Fruit fly (Drosophila melanogaster) whole organism, embryonic: ENCODE measurements around the gene Bacc.
A peak's percentile ranks its signal among the peaks of the same experiment; 100 is the strongest.

Experiments used
- C15 ChIP-seq: fragments of 200-800 bp; sonication (Bioruptor generic); IDR thresholded peaks from 3 replicates; pipeline ENCODE4 v1.3.6; 2022; ENCODE audit warnings: missing biosample characterization, missing genetic modification characterization
- CG10274 ChIP-seq: fragments of 200-800 bp; sonication (Bioruptor generic); optimal IDR thresholded peaks from 3 replicates; lab custom pipeline; 2017; ENCODE audit warnings: missing biosample characterization, mild to moderate bottlenecking, missing genetic modification characterization
- CG10366 ChIP-seq: fragments of 200-800 bp; sonication (Bioruptor generic); IDR thresholded peaks from 2 replicates; pipeline ENCODE4 v1.3.6; 2022; ENCODE audit warnings: missing biosample characterization, missing genetic modification characterization
- CG11085 ChIP-seq: fragments of 200-800 bp; sonication (Bioruptor generic); IDR thresholded peaks from 2 replicates; pipeline ENCODE4 v1.3.6; 2022; ENCODE audit warnings: missing biosample characterization, missing genetic modification characterization
- CG11093 ChIP-seq: fragments of 200-800 bp; sonication (Bioruptor generic); IDR thresholded peaks from 3 replicates; pipeline ENCODE4 v1.3.6; 2022; ENCODE audit warnings: missing biosample characterization, missing genetic modification characterization
- CG11247 ChIP-seq: fragments of 200-800 bp; sonication (Bioruptor generic); IDR thresholded peaks from 2 replicates; pipeline ENCODE4 v1.3.6; 2022; ENCODE audit warnings: missing biosample characterization, missing genetic modification characterization
- CG11398 ChIP-seq: fragments of 200-800 bp; sonication (Bioruptor generic); optimal IDR thresholded peaks from 2 replicates; lab custom pipeline; 2016; ENCODE audit warnings: missing biosample characterization, missing genetic modification characterization
- CG11695 ChIP-seq: fragments of 200-800 bp; sonication (Bioruptor generic); IDR thresholded peaks from 3 replicates; pipeline ENCODE4 v1.3.6; 2022; ENCODE audit warnings: missing biosample characterization, missing genetic modification characterization
- CG14050 ChIP-seq: fragments of 200-800 bp; sonication (Bioruptor generic); IDR thresholded peaks from 3 replicates; pipeline ENCODE4 v1.3.6; 2022; ENCODE audit warnings: missing biosample characterization, missing genetic modification characterization
- CG1529 ChIP-seq: fragments of 200-800 bp; sonication (Bioruptor generic); optimal IDR thresholded peaks from 3 replicates; lab custom pipeline; 2018; ENCODE audit warnings: missing biosample characterization, missing genetic modification characterization
- CG15479 ChIP-seq: fragments of 200-800 bp; sonication (Bioruptor generic); optimal IDR thresholded peaks from 3 replicates; lab custom pipeline; 2019; ENCODE audit warnings: missing biosample characterization, mild to moderate bottlenecking, missing genetic modification characterization, moderate library complexity
- CG30020 ChIP-seq: fragments of 200-800 bp; optimal IDR thresholded peaks from 2 replicates; lab custom pipeline; 2019; ENCODE audit warnings: missing biosample characterization, mild to moderate bottlenecking, missing genetic modification characterization, moderate library complexity
- CG3281 ChIP-seq: fragments of 200-800 bp; sonication (Bioruptor generic); optimal IDR thresholded peaks from 3 replicates; lab custom pipeline; 2017; ENCODE audit warnings: missing biosample characterization, mild to moderate bottlenecking, missing genetic modification characterization
- CG4424 ChIP-seq: fragments of 200-800 bp; sonication (Bioruptor generic); optimal IDR thresholded peaks from 3 replicates; lab custom pipeline; 2016; ENCODE audit warnings: missing biosample characterization, missing genetic modification characterization
- CG9797 ChIP-seq: fragments of 200-800 bp; sonication (Bioruptor generic); optimal IDR thresholded peaks from 3 replicates; lab custom pipeline; 2018; ENCODE audit warnings: missing biosample characterization, mild to moderate bottlenecking, missing genetic modification characterization
- CG9817 ChIP-seq: fragments of 200-800 bp; sonication (Bioruptor generic); optimal IDR thresholded peaks from 2 replicates; lab custom pipeline; 2018; ENCODE audit warnings: missing biosample characterization, mild to moderate bottlenecking, missing genetic modification characterization, moderate library complexity
- ERR ChIP-seq: fragments of 200-800 bp; sonication (Bioruptor generic); optimal IDR thresholded peaks from 2 replicates; lab custom pipeline; 2016; ENCODE audit warnings: missing biosample characterization, missing genetic modification characterization
- Elba2 ChIP-seq: fragments of 200-800 bp; sonication (Bioruptor generic); optimal IDR thresholded peaks from 3 replicates; lab custom pipeline; 2016; ENCODE audit warnings: missing biosample characterization, missing genetic modification characterization
- Gug ChIP-seq: fragments of 200-800 bp; sonication (Bioruptor generic); IDR thresholded peaks from 4 replicates; pipeline ENCODE4 v1.3.6; 2022; ENCODE audit warnings: missing biosample characterization, missing genetic modification characterization
- HHEX ChIP-seq: fragments of 200-800 bp; sonication (Bioruptor generic); optimal IDR thresholded peaks from 3 replicates; lab custom pipeline; 2017; ENCODE audit warnings: missing biosample characterization, mild to moderate bottlenecking, missing genetic modification characterization, missing genetic modification reagents
- HLH4C ChIP-seq: fragments of 200-800 bp; sonication (Bioruptor generic); IDR thresholded peaks from 3 replicates; pipeline ENCODE4 v1.3.6; 2022; ENCODE audit warnings: missing biosample characterization, missing genetic modification characterization; ENCODE audit not compliant: partially characterized antibody
- Hr51 ChIP-seq, 2 experiments: fragments of 200-800 bp; sonication (Bioruptor generic); optimal IDR thresholded peaks; 2 replicates in 1 of 2; 3 replicates in 1 of 2; lab custom pipeline; 2016 to 2018; ENCODE audit warnings: missing biosample characterization in 2 of 2, missing genetic modification characterization in 2 of 2, mild to moderate bottlenecking in 1 of 2, moderate library complexity in 1 of 2
- Mes4 ChIP-seq: fragments of 200-800 bp; sonication (Bioruptor generic); optimal IDR thresholded peaks from 2 replicates; lab custom pipeline; 2016; ENCODE audit warnings: missing biosample characterization, missing genetic modification characterization
- Neu2 ChIP-seq: fragments of 200-800 bp; sonication (Bioruptor generic); optimal IDR thresholded peaks from 3 replicates; lab custom pipeline; 2016; ENCODE audit warnings: missing biosample characterization, missing genetic modification characterization, borderline replicate concordance
- Nf-YA ChIP-seq: fragments of 200-800 bp; sonication (Bioruptor generic); IDR thresholded peaks from 2 replicates; pipeline ENCODE4 v1.3.6; 2022; ENCODE audit warnings: missing biosample characterization, missing genetic modification characterization
- Spps ChIP-seq: fragments of 200-800 bp; sonication (Bioruptor generic); optimal IDR thresholded peaks from 2 replicates; lab custom pipeline; 2018; ENCODE audit warnings: missing biosample characterization, mild to moderate bottlenecking, missing genetic modification characterization
- Sry-β ChIP-seq: fragments of 200-800 bp; sonication (Bioruptor generic); optimal IDR thresholded peaks from 2 replicates; lab custom pipeline; 2018; ENCODE audit warnings: missing biosample characterization, mild to moderate bottlenecking, missing genetic modification characterization, moderate library complexity
- Ssrp ChIP-seq: fragments of 200-800 bp; sonication (Bioruptor generic); optimal IDR thresholded peaks from 2 replicates; lab custom pipeline; 2018; ENCODE audit warnings: missing biosample characterization, mild to moderate bottlenecking, missing genetic modification characterization, moderate library complexity
- TFAM ChIP-seq: fragments of 200-800 bp; sonication (Bioruptor generic); optimal IDR thresholded peaks from 2 replicates; lab custom pipeline; 2017; ENCODE audit warnings: missing biosample characterization, missing genetic modification characterization, inconsistent platforms
- Usf ChIP-seq: fragments of 200-800 bp; sonication (Bioruptor generic); optimal IDR thresholded peaks from 2 replicates; lab custom pipeline; 2017; ENCODE audit warnings: missing genotype, missing biosample characterization, missing genetic modification characterization
- bab2 ChIP-seq: fragments of 200-800 bp; sonication (Bioruptor generic); optimal IDR thresholded peaks from 2 replicates; lab custom pipeline; 2016; ENCODE audit warnings: missing biosample characterization, missing genetic modification characterization
- cg ChIP-seq: fragments of 200-800 bp; sonication (Bioruptor generic); optimal IDR thresholded peaks from 3 replicates; lab custom pipeline; 2019; ENCODE audit warnings: missing biosample characterization, mild to moderate bottlenecking, missing genetic modification characterization, moderate library complexity
- ci ChIP-seq: fragments of 200-800 bp; sonication (Bioruptor generic); IDR thresholded peaks from 3 replicates; pipeline ENCODE4 v1.3.6; 2022; ENCODE audit warnings: missing biosample characterization, missing genetic modification characterization
- da ChIP-seq: fragments of 200-800 bp; sonication (Bioruptor generic); optimal IDR thresholded peaks from 2 replicates; lab custom pipeline; 2016; ENCODE audit warnings: missing biosample characterization, missing genetic modification characterization
- dan ChIP-seq: fragments of 200-800 bp; sonication (Bioruptor generic); IDR thresholded peaks from 2 replicates; pipeline ENCODE4 v1.3.6; 2022; ENCODE audit warnings: missing biosample characterization, missing genetic modification characterization
- gcm2 ChIP-seq: fragments of 200-800 bp; sonication (Bioruptor generic); optimal IDR thresholded peaks from 2 replicates; lab custom pipeline; 2016; ENCODE audit warnings: missing biosample characterization, missing genetic modification characterization
- grn ChIP-seq: fragments of 200-800 bp; sonication (Bioruptor generic); optimal IDR thresholded peaks from 3 replicates; lab custom pipeline; 2017; ENCODE audit warnings: missing biosample characterization, missing genetic modification characterization
- kay ChIP-seq: fragments of 200-800 bp; sonication (Bioruptor generic); optimal IDR thresholded peaks from 2 replicates; lab custom pipeline; 2016; ENCODE audit warnings: missing biosample characterization, missing genetic modification characterization
- lbe ChIP-seq: fragments of 200-800 bp; sonication (Bioruptor generic); optimal IDR thresholded peaks from 2 replicates; lab custom pipeline; 2016; ENCODE audit warnings: missing biosample characterization, mild to moderate bottlenecking, missing genetic modification characterization
- nerfin-1 ChIP-seq: fragments of 200-800 bp; sonication (Bioruptor generic); optimal IDR thresholded peaks from 3 replicates; lab custom pipeline; 2019; ENCODE audit warnings: missing biosample characterization, mild to moderate bottlenecking, missing genetic modification characterization, moderate library complexity
- nom ChIP-seq: fragments of 200-800 bp; sonication (Bioruptor generic); optimal IDR thresholded peaks from 2 replicates; lab custom pipeline; 2017; ENCODE audit warnings: missing biosample characterization, missing genetic modification characterization, mild to moderate bottlenecking, moderate library complexity, missing genetic modification reagents
- odd ChIP-seq: fragments of 200-800 bp; sonication (Bioruptor generic); optimal IDR thresholded peaks from 2 replicates; lab custom pipeline; 2017; ENCODE audit warnings: missing biosample characterization, mild to moderate bottlenecking, missing genetic modification characterization
- psq ChIP-seq: fragments of 200-800 bp; sonication (Bioruptor generic); optimal IDR thresholded peaks from 2 replicates; lab custom pipeline; 2017; ENCODE audit warnings: missing biosample characterization, missing genetic modification characterization
- pum ChIP-seq: fragments of 200-800 bp; sonication (Bioruptor generic); optimal IDR thresholded peaks from 2 replicates; lab custom pipeline; 2016; ENCODE audit warnings: missing biosample characterization, missing genetic modification characterization
- run ChIP-seq: fragments of 200-800 bp; sonication (Bioruptor generic); optimal IDR thresholded peaks from 3 replicates; lab custom pipeline; 2018; ENCODE audit warnings: missing biosample characterization, mild to moderate bottlenecking, missing genetic modification characterization
- scrt ChIP-seq: fragments of 200-800 bp; sonication (Bioruptor generic); optimal IDR thresholded peaks from 2 replicates; lab custom pipeline; 2018; ENCODE audit warnings: missing biosample characterization, mild to moderate bottlenecking, missing genetic modification characterization, moderate library complexity
- shn ChIP-seq: fragments of 200-800 bp; sonication (Bioruptor generic); optimal IDR thresholded peaks from 3 replicates; lab custom pipeline; 2016; ENCODE audit warnings: missing biosample characterization, missing genetic modification characterization
- wor ChIP-seq: fragments of 200-800 bp; sonication (Bioruptor generic); IDR thresholded peaks from 2 replicates; pipeline ENCODE4 v1.3.6; 2022; ENCODE audit warnings: missing biosample characterization, missing genetic modification characterization
- zfh1 ChIP-seq: fragments of 200-800 bp; sonication (Bioruptor generic); IDR thresholded peaks from 3 replicates; pipeline ENCODE4 v1.3.6; 2022; ENCODE audit warnings: missing biosample characterization, missing genetic modification characterization

Bacc gene

DNA sequence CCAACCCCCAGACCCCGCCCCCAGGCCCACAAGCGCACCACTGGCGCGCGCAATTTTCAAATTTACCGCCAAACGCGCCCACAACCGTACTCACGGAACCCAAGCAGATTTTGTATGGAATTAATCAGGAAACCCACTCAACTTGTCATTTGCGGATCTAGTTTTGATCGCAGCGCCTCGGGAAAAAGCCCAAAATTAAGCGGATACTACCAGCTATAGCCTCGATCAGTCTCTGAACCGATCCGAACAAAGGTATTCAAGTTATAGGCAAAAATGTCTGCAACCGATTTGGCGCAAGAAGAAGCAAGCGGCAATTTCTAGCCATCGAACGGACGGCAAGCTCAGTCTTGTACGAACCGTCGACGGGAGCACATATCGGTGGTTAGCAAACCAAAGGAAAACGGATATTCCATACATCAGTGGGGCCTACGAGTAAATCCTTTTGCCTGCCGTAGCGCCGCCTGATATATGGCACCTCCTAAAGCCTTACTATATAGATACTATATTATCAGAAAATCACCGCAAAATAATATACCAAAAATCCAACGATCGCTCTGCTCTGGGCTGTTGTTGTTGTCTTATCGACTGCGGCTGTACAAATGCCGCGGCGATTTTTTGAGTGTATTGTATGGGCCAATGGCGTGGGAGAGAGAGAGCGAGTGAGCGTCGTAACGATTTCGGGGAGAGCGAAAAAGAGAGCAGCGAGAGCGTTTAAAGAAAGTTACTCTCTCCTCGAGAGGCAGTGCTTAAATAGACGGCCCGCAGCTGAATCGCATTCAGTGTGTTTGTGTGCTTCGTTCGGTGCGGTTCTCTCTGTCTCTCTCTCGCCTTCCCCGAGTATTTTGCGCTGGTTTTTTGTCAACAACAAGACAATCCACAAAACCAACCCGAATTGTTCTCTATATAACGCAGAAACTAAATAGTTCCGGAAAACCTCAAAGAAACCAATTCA is 491 bp downstream of the Bacc start, which contains the start of gene Pgk (continued):
- TF ChIP-seq cg: peak; percentile 41
- TF ChIP-seq CG14050 (GFP tag; lab: Robert Waterston, UW): no peak
- no peak for TF ChIP-seq CG11085 (GFP tag; lab: Robert Waterston, UW)
- no peak for TF ChIP-seq CG11695
- TF ChIP-seq Gug (GFP tag; lab: Robert Waterston, UW): peak; percentile 1; the same call in 1 of the 4 replicates
- no peak for TF ChIP-seq CG10274 (GFP tag; lab: Kevin White, UChicago)
- peak; percentile 92 for TF ChIP-seq nom
- TF ChIP-seq Spps (tag; lab: Kevin White, UChicago): peak; percentile 25
- no peak for TF ChIP-seq bab2 (GFP tag; lab: Kevin White, UChicago)
- peak; percentile 40 for TF ChIP-seq CG11398 (GFP tag; lab: Kevin White, UChicago)
- no peak for TF ChIP-seq zfh1 (GFP tag; lab: Robert Waterston, UW)
- no peak for TF ChIP-seq TFAM (GFP tag; lab: Kevin White, UChicago)
- TF ChIP-seq C15: no peak
- peak; percentile 61 for TF ChIP-seq scrt (GFP tag; lab: Kevin White, UChicago)
- TF ChIP-seq CG3281 (GFP tag; lab: Kevin White, UChicago): peak; percentile 74
- peak; percentile 38 for TF ChIP-seq CG1529 (GFP tag; lab: Kevin White, UChicago)
- no peak for TF ChIP-seq shn (GFP tag; lab: Kevin White, UChicago)
- TF ChIP-seq wor (GFP tag; lab: Robert Waterston, UW): no peak
- TF ChIP-seq nerfin-1 (tag; lab: Kevin White, UChicago): peak; percentile 5
- TF ChIP-seq dan (GFP tag; lab: Robert Waterston, UW): no peak
- TF ChIP-seq Sry-β (GFP tag; lab: Kevin White, UChicago): peak; percentile 71
- TF ChIP-seq kay (GFP tag; lab: Kevin White, UChicago): no peak
- TF ChIP-seq da (GFP tag; lab: Kevin White, UChicago): no peak
- TF ChIP-seq CG9797 (GFP tag; lab: Kevin White, UChicago): no peak
- peak; percentile 50 for TF ChIP-seq Mes4
- peak; percentile 16 for TF ChIP-seq CG9817 (tag; lab: Kevin White, UChicago)
- peak; percentile 53 to 62 for TF ChIP-seq Hr51 (GFP tag; optimal IDR thresholded peaks at IDR 0.05; lab: Kevin White, UChicago)
- TF ChIP-seq CG30020 (tag; lab: Kevin White, UChicago): no peak
- TF ChIP-seq Ssrp (tag; lab: Kevin White, UChicago): no peak
- TF ChIP-seq pum (GFP tag; lab: Kevin White, UChicago): no peak
- TF ChIP-seq ERR (GFP tag; lab: Kevin White, UChicago): peak; percentile 67
- no peak for TF ChIP-seq ci (GFP tag; lab: Robert Waterston, UW)
- TF ChIP-seq run (tag; lab: Kevin White, UChicago): peak; percentile 75
- peak; percentile 84 for TF ChIP-seq lbe (GFP tag; lab: Kevin White, UChicago)
- peak; percentile 46 for TF ChIP-seq CG4424 (GFP tag; lab: Kevin White, UChicago)
- TF ChIP-seq Neu2: no peak
- TF ChIP-seq CG11247 (GFP tag; lab: Robert Waterston, UW): no peak
- TF ChIP-seq psq (GFP tag; lab: Kevin White, UChicago): no peak
- TF ChIP-seq Nf-YA (GFP tag; lab: Robert Waterston, UW): no peak
- no peak for TF ChIP-seq Usf (GFP tag; lab: Kevin White, UChicago)
- no peak for TF ChIP-seq HLH4C (GFP tag; lab: Robert Waterston, UW)
- TF ChIP-seq CG15479 (GFP tag; lab: Kevin White, UChicago): peak; percentile 98
- TF ChIP-seq CG11093 (GFP tag; lab: Robert Waterston, UW): no peak
- no peak for TF ChIP-seq CG10366
- peak; percentile 5 for TF ChIP-seq grn (GFP tag; lab: Kevin White, UChicago)
- TF ChIP-seq Elba2 (GFP tag; lab: Kevin White, UChicago): no peak
- peak; percentile 55 for TF ChIP-seq HHEX (GFP tag; lab: Kevin White, UChicago)
- TF ChIP-seq odd (GFP tag; lab: Kevin White, UChicago): peak; percentile 65
- peak; percentile 16 for TF ChIP-seq gcm2 (GFP tag; lab: Kevin White, UChicago)
